Worm (Caenorhabditis elegans) whole organism, L4 larva: Measurements from ENCODE around the gene apx-1.

ENCODE experiments used
- hlh-30 ChIP-seq: sonication (generic microtip); optimal IDR thresholded peaks from 2 replicates; lab custom pipeline; 2017; ENCODE audit warnings: antibody characterized with exemption, mild to moderate bottlenecking, missing genetic modification characterization, missing compliant biosample characterization; ENCODE audit not compliant: insufficient read depth
- lim-7 ChIP-seq: fragments of 200-800 bp; sonication (Bioruptor generic); IDR thresholded peaks from 2 replicates; pipeline ENCODE4 v1.3.6; 2022; ENCODE audit warnings: missing genetic modification characterization, missing compliant biosample characterization
- madf-5 ChIP-seq, 2 experiments: fragments of 200-800 bp; sonication (Bioruptor generic); IDR thresholded peaks; 2 replicates each; pipeline ENCODE4 v1.3.6; 2022; ENCODE audit warnings: missing compliant biosample characterization in 2 of 2, missing genetic modification characterization in 2 of 2
- nhr-237 ChIP-seq: sonication (generic microtip); optimal IDR thresholded peaks from 2 replicates; lab custom pipeline; 2017; ENCODE audit warnings: missing biosample characterization, missing genetic modification characterization
- set-16 ChIP-seq: fragments of 200-800 bp; sonication (Bioruptor generic); IDR thresholded peaks from 2 replicates; pipeline ENCODE4 v1.3.6; 2022; ENCODE audit warnings: missing genetic modification reagents, missing genetic modification characterization, missing compliant biosample characterization
- tag-97 ChIP-seq: fragments of 200-800 bp; sonication (Bioruptor generic); IDR thresholded peaks from 2 replicates; pipeline ENCODE4 v1.3.6; 2022; ENCODE audit warnings: missing genetic modification characterization, missing compliant biosample characterization
- vab-7 ChIP-seq: fragments of 200-800 bp; sonication (Bioruptor generic); IDR thresholded peaks from 2 replicates; pipeline ENCODE4 v1.3.6; 2022; ENCODE audit warnings: missing genetic modification reagents, missing genetic modification characterization, missing compliant biosample characterization

DNA sequence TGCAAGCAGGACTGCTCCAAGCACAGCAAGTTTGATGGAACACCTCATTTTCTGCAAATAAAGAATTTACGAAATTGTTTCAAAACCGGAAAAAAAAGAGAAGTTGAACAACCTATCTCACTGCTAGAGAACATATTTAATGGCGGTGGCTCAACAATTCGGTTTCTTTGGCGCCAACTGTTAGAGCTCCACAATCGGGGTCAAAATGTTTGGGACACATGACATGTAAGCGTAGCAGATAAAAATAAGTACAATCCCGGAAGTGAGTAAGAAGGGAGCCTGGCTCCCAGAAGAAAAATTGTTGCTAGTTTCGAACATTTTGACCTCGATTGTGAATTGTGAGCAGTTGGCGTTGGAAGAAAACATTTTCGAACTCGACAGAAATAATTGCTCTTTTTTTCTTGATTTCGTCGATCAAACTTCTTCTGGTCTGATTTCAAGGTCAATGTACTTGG is 49.2 kb downstream of the apx-1 start, which contains the start of gene T28A11.16:
- no peak for TF ChIP-seq set-16 (GFP tag; lab: Robert Waterston, UW)
- TF ChIP-seq tag-97 (GFP tag; lab: Robert Waterston, UW), result no peak
- no peak for TF ChIP-seq vab-7 (GFP tag; lab: Robert Waterston, UW)
- no peak for TF ChIP-seq lim-7 (GFP tag; lab: Robert Waterston, UW)
- no peak for TF ChIP-seq hlh-30 (tag; lab: Kevin White, UChicago)
- no peak for TF ChIP-seq madf-5 (GFP tag; IDR thresholded peaks at IDR 0.05; lab: Robert Waterston, UW)
- no peak for TF ChIP-seq nhr-237 (tag; lab: Kevin White, UChicago)
